Fruit fly (Drosophila melanogaster): ENCODE results near the gene Sfp26Ad.
A peak's percentile ranks its signal among the peaks of the same experiment; 100 is the strongest.

The Sfp26Ad gene

DNA sequence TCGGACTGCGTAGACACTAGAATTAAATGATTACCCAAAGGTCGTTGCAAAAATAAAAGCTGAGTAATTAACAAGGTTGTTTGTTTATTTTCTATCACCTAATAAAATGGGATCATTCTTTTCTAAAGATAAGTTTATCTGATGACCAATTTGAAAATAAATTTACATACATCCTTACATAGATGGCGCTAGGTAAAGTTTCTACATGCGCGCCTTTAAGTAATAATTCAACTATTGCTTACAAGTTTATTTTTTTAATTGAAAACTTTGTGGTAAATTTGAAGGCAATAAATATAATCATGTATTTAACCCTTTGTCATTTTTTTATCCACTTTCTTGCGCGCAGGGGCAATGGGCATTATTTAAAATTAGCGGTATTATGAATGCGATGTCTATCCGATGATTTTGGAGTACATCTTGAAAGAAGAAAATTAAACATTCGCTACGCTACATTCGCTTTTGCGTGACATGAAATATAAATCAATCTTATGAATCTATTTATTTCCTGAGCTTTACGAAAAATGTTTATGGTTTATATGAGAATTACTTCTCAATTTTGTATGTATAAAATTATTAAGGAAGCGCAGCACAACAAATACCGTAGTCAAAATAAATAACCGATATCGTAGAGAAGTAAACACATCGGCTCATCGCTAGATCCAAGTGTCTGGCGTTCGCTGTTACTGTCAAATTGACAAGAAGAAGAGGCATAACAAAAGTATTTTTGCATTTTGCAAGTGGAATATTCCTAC is 5.8 kb upstream of the Sfp26Ad start, which contains the start of gene CG9044 (continued):
- no peak for TF ChIP-seq CG6276 (GFP tag; optimal IDR thresholded peaks at IDR 0.05)
- peak; percentile 68 for TF ChIP-seq CG31627 (GFP tag; optimal IDR thresholded peaks at IDR 0.05)
- peak; percentile 76 for TF ChIP-seq Hr39 (GFP tag; optimal IDR thresholded peaks at IDR 0.05)
- peak; percentile 62 for TF ChIP-seq esn (GFP tag; optimal IDR thresholded peaks at IDR 0.05)
- TF ChIP-seq CG10631 (GFP tag; optimal IDR thresholded peaks at IDR 0.05): no peak
- TF ChIP-seq acj6 (GFP tag; optimal IDR thresholded peaks at IDR 0.05): no peak
- no peak for TF ChIP-seq Hr38 (GFP tag; optimal IDR thresholded peaks at IDR 0.05)
- no peak for TF ChIP-seq CG8319 (GFP tag; optimal IDR thresholded peaks at IDR 0.05)
- no peak for TF ChIP-seq CG3919 (GFP tag; optimal IDR thresholded peaks at IDR 0.05)

DNA sequence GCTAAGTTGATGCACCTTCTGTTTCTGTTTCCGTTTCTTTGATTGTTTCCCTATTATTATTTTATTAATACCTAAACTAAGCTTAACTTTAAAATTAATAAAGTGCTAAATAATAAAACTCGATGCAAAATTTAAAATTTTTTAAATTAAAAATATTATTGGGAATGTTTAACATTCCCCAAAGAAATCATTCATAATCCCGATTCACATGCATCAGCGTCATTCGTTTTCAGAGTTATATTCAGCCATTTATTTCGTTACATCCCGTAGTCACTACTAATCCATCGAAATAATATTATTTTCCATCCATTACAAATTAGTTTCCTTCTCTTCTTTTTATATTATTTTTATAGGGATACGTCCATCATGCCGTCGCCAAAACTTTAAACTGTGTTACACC is 4.4 kb upstream of the Sfp26Ad start:
- TF ChIP-seq Eip78C (GFP tag): no peak
- TF ChIP-seq eg (GFP tag; IDR thresholded peaks at IDR 0.05): no peak
- TF ChIP-seq Sox15 (GFP tag; optimal IDR thresholded peaks at IDR 0.05): no peak
- no peak for TF ChIP-seq CG11762 (GFP tag; optimal IDR thresholded peaks at IDR 0.05; ENCODE audit: insufficient read depth)
- no peak for TF ChIP-seq salr (GFP tag; optimal IDR thresholded peaks at IDR 0.05)
- no peak for TF ChIP-seq net (GFP tag; optimal IDR thresholded peaks at IDR 0.05)
- TF ChIP-seq Hr39 (GFP tag; optimal IDR thresholded peaks at IDR 0.05): no peak
- TF ChIP-seq esn (GFP tag; optimal IDR thresholded peaks at IDR 0.05): no peak
- TF ChIP-seq svp (GFP tag): no peak

DNA sequence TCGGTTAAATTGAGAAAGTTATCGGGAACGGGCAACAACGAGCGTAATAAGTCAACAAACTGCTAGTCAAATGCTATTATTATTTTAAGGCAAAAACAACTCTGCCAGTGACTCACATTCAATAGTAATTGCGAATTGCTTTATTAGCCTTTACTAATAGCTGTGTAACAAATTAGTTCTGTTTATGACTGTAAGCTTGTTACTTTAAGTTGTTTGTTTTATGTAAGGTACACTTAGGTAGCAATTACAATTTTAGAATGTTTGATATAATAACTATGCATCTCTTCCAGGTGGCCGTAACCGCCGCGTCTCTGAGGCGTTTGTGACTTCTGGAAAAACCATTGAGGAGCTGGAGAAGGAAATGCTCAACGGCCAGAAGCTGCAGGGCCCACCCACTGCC is 3.6 kb upstream of the Sfp26Ad start:
- TF ChIP-seq CG11762 (GFP tag; optimal IDR thresholded peaks at IDR 0.05; ENCODE audit: insufficient read depth) (no peak), dac (GFP tag; optimal IDR thresholded peaks at IDR 0.05) (no peak), CG10631 (GFP tag; optimal IDR thresholded peaks at IDR 0.05) (no peak), vri (GFP tag; optimal IDR thresholded peaks at IDR 0.05) (no peak), net (GFP tag; optimal IDR thresholded peaks at IDR 0.05) (no peak), CG6854 (GFP tag; optimal IDR thresholded peaks at IDR 0.05) (no peak), Met (GFP tag; optimal IDR thresholded peaks at IDR 0.05) (no peak), Lpt (GFP tag; optimal IDR thresholded peaks at IDR 0.05) (no peak), ss (GFP tag; optimal IDR thresholded peaks at IDR 0.05) (no peak), fkh (GFP tag; optimal IDR thresholded peaks at IDR 0.05) (no peak), fd85E (GFP tag; optimal IDR thresholded peaks at IDR 0.05) (no peak), Eip78C (GFP tag) (no peak)

dm6 chr2L:5945651-5946547 is 2.8 kb upstream of the Sfp26Ad start:
- TF ChIP-seq CG15336 (GFP tag; IDR thresholded peaks at IDR 0.05) (no peak), svp (GFP tag) (peak; percentile 90)

dm6 chr2L:5944305-5945282 is 1.5 kb upstream of the Sfp26Ad start:
- no peak for TF ChIP-seq CG9139 (GFP tag; optimal IDR thresholded peaks at IDR 0.05)
- TF ChIP-seq Eip78C (GFP tag): peak; percentile 50
- TF ChIP-seq Gug (GFP tag; IDR thresholded peaks at IDR 0.05): 0 out of 2 replicates have a peak, but pooled peaks have one; percentile 30
- TF ChIP-seq svp (GFP tag): peak; percentile 99
- no peak for TF ChIP-seq OdsH (GFP tag; optimal IDR thresholded peaks at IDR 0.05)
- peak; percentile 10 for TF ChIP-seq Eip93F (GFP tag; optimal IDR thresholded peaks at IDR 0.05)
- no peak for TF ChIP-seq CG31627 (GFP tag; optimal IDR thresholded peaks at IDR 0.05)
- no peak for TF ChIP-seq CG10669 (GFP tag; optimal IDR thresholded peaks at IDR 0.05)
- peak; percentile 58 for TF ChIP-seq CG16779 (tag; optimal IDR thresholded peaks at IDR 0.05)
- TF ChIP-seq Eip75B (GFP tag; optimal IDR thresholded peaks at IDR 0.05): peak; percentile 29
- peak; percentile 22 for TF ChIP-seq CG1621 (tag; optimal IDR thresholded peaks at IDR 0.05)
- TF ChIP-seq CG8119 (GFP tag; IDR thresholded peaks at IDR 0.05): 0 out of 3 replicates have a peak, but pooled peaks have one; percentile 20
- no peak for TF ChIP-seq Lpt (GFP tag; optimal IDR thresholded peaks at IDR 0.05)
- no peak for TF ChIP-seq CG10631 (GFP tag; optimal IDR thresholded peaks at IDR 0.05)
- no peak for TF ChIP-seq Hr39 (GFP tag; optimal IDR thresholded peaks at IDR 0.05)
- TF ChIP-seq fkh (GFP tag; optimal IDR thresholded peaks at IDR 0.05): peak; percentile 74
- TF ChIP-seq Ets96B (tag; optimal IDR thresholded peaks at IDR 0.05): no peak
- TF ChIP-seq CG15336 (GFP tag; IDR thresholded peaks at IDR 0.05): peak; percentile 40; the same call in 1 of the 2 replicates
- no peak for TF ChIP-seq cyc (GFP tag; optimal IDR thresholded peaks at IDR 0.05)
- no peak for TF ChIP-seq Met (GFP tag; optimal IDR thresholded peaks at IDR 0.05)
- no peak for TF ChIP-seq CG11294 (GFP tag; IDR thresholded peaks at IDR 0.05)
- TF ChIP-seq Hr38 (GFP tag; optimal IDR thresholded peaks at IDR 0.05): no peak
- peak; percentile 58 for TF ChIP-seq vri (GFP tag; optimal IDR thresholded peaks at IDR 0.05)

Data from whole organism, prepupa.